Worm (Caenorhabditis elegans) whole organism, young adult: ENCODE results near the gene hmg-4.

Experiments
- ama-1 ChIP-seq, 3 experiments: fragments of 150-350 bp in 1 of 3; sonication (generic microtip) in 2 of 3; optimal IDR thresholded peaks; 2 replicates each; lab custom pipeline; 2014 to 2018; ENCODE audit warnings: missing biosample characterization in 2 of 3, missing genetic modification characterization in 2 of 3, missing genetic modification reagents in 2 of 3
- attf-5 ChIP-seq: fragments of 200-800 bp; sonication (Bioruptor generic); optimal IDR thresholded peaks from 2 replicates; lab custom pipeline; 2018; ENCODE audit warnings: mild to moderate bottlenecking, missing genetic modification characterization, missing compliant biosample characterization
- lsy-27 ChIP-seq: sonication (generic microtip); optimal IDR thresholded peaks from 2 replicates; lab custom pipeline; 2017; ENCODE audit warnings: missing genetic modification characterization, mild to moderate bottlenecking, missing compliant biosample characterization, antibody characterized with exemption, missing genotype, borderline replicate concordance; ENCODE audit not compliant: insufficient read depth
- nhr-90 ChIP-seq: sonication (generic microtip); optimal IDR thresholded peaks from 2 replicates; lab custom pipeline; 2016; ENCODE audit warnings: missing genotype, mild to moderate bottlenecking, missing genetic modification characterization, missing compliant biosample characterization
- snpc-4 ChIP-seq, 5 experiments: fragments of 150-350 bp in 1 of 5; sonication (generic microtip) in 4 of 5; optimal IDR thresholded peaks; 2 replicates each; lab custom pipeline; 2014 to 2018; ENCODE audit warnings: missing genetic modification characterization in 5 of 5, missing biosample characterization in 3 of 5, antibody characterized with exemption in 2 of 5, mild to moderate bottlenecking in 2 of 5, missing compliant biosample characterization in 2 of 5, missing genotype in 2 of 5, moderate library complexity in 2 of 5, missing genetic modification reagents in 1 of 5

DNA sequence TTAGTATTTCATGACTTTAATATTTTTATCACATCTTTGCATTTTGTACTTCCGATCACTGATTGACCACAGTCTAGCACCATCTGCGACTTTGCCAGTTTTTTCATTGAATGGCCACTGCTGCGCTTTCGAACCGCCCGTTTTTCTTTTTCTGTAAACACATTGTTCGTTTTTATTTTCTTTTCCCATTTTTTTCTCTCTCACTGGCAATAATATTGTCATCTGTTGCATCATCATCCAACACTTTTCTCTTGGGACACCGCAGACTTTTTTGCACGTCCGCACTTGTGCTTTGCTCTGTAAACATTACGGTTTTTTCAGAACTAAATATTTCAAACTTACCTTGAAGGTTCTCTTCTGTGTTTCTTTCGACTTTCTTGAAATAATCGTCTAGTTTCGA lies 22.8 kb downstream of the hmg-4 start:
- peak; percentile 9 for TF ChIP-seq attf-5 (GFP tag; lab: Kevin White, UChicago)
- no peak for TF ChIP-seq ama-1 (optimal IDR thresholded peaks at IDR 0.05; lab: Kevin White, UChicago)
- TF ChIP-seq ama-1 (GFP tag; optimal IDR thresholded peaks at IDR 0.05; lab: Kevin White, UChicago), result no peak
- TF ChIP-seq nhr-90 (tag; lab: Kevin White, UChicago), result no peak
- no peak for TF ChIP-seq lsy-27 (tag; lab: Kevin White, UChicago)
- no peak for TF ChIP-seq snpc-4 (GFP tag; optimal IDR thresholded peaks at IDR 0.05; lab: Kevin White, UChicago)
- TF ChIP-seq snpc-4 (tag; optimal IDR thresholded peaks at IDR 0.05; lab: Kevin White, UChicago), result no peak
